Worm (Caenorhabditis elegans) whole organism, mixed stage, embryonic: ENCODE data around the gene taf-13.

Experiments
- flh-1 ChIP-seq: fragments of 200-800 bp; sonication (Bioruptor generic); optimal IDR thresholded peaks from 2 replicates; lab custom pipeline; 2018; ENCODE audit warnings: mild to moderate bottlenecking, missing genetic modification characterization, moderate library complexity, missing compliant biosample characterization
- lin-13 ChIP-seq: fragments of 150-350 bp; optimal IDR thresholded peaks from 2 replicates; lab custom pipeline; 2014; ENCODE audit warnings: missing biosample characterization, missing genetic modification characterization
- nhr-237 ChIP-seq: fragments of 150-350 bp; optimal IDR thresholded peaks from 2 replicates; lab custom pipeline; 2014; ENCODE audit warnings: missing biosample characterization, missing genetic modification characterization
- nhr-28 ChIP-seq: fragments of 150-350 bp; optimal IDR thresholded peaks from 2 replicates; lab custom pipeline; 2014; ENCODE audit warnings: missing biosample characterization, missing genetic modification characterization
- pha-4 ChIP-seq: fragments of 150-350 bp; optimal IDR thresholded peaks from 2 replicates; lab custom pipeline; 2018; ENCODE audit warnings: missing biosample characterization, missing genetic modification reagents, missing genetic modification characterization
- snpc-4 ChIP-seq: fragments of 150-350 bp; optimal IDR thresholded peaks from 2 replicates; lab custom pipeline; 2014; ENCODE audit warnings: missing biosample characterization, missing genetic modification characterization
- ztf-11 ChIP-seq: fragments of 150-350 bp; optimal IDR thresholded peaks from 2 replicates; lab custom pipeline; 2014; ENCODE audit warnings: missing biosample characterization, missing genetic modification characterization

DNA sequence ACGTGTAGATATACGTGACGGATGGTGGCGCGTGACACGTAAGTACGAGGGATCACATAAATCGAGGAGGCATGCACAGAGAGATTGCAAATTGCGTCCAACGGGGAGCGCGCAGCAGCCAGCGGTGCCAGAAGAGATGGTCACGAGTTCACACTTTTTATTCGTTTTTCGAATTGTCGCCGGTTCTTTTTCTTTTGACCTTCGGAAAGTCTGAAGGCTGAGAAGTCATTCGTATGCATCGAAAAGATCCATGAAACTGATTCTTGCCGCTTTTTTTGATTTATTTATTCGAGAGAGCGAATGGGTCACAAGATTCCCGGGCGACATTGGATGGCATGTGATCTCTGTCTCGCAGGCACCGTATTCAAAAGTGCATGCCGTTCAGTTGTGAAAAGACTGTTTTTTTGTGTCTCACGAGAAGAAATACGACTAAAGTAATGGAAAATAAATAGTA is 46.4 kb downstream of the taf-13 start:
- no peak for TF ChIP-seq lin-13 (tag; lab: Kevin White, UChicago)
- no peak for TF ChIP-seq pha-4 (tag; lab: Kevin White, UChicago)
- TF ChIP-seq nhr-237: no peak
- no peak for TF ChIP-seq flh-1 (GFP tag; lab: Kevin White, UChicago)
- TF ChIP-seq ztf-11: no peak
- TF ChIP-seq nhr-28 (tag; lab: Kevin White, UChicago): no peak
- no peak for TF ChIP-seq snpc-4 (tag; lab: Kevin White, UChicago)
